Worm (Caenorhabditis elegans) whole organism, young adult: ENCODE results near the gene prmt-1.
"Not testable (repeated sequence)": the region's sequence is repeated elsewhere in the genome, so short reads cannot be mapped to it uniquely, and the experiment has no call there.

Source experiments
- B0035.1 ChIP-seq: sonication (generic microtip); optimal IDR thresholded peaks from 2 replicates; lab custom pipeline; 2016; ENCODE audit warnings: missing genetic modification characterization, mild to moderate bottlenecking, missing compliant biosample characterization, missing genotype, missing genetic modification reagents
- C17E4.6 ChIP-seq: fragments of 200-800 bp; sonication (Bioruptor generic); IDR thresholded peaks from 2 replicates; pipeline ENCODE4 v1.3.6; 2022; ENCODE audit warnings: missing genetic modification reagents, missing genetic modification characterization, missing compliant biosample characterization
- F22D6.2 ChIP-seq: sonication (generic microtip); optimal IDR thresholded peaks from 2 replicates; lab custom pipeline; 2016; ENCODE audit warnings: mild to moderate bottlenecking, missing genetic modification characterization, missing compliant biosample characterization
- F23B12.7 ChIP-seq: sonication (generic microtip); optimal IDR thresholded peaks from 2 replicates; lab custom pipeline; 2017; ENCODE audit warnings: missing genetic modification characterization, mild to moderate bottlenecking, missing compliant biosample characterization, antibody characterized with exemption, moderate library complexity; ENCODE audit not compliant: insufficient read depth
- F37B4.10 ChIP-seq: fragments of 200-800 bp; sonication (Bioruptor generic); IDR thresholded peaks from 2 replicates; pipeline ENCODE4 v1.3.6; 2022; ENCODE audit warnings: missing genetic modification characterization, missing compliant biosample characterization
- F49E8.2 ChIP-seq: sonication (generic microtip); optimal IDR thresholded peaks from 3 replicates; lab custom pipeline; 2017; ENCODE audit warnings: missing genetic modification characterization, mild to moderate bottlenecking, missing compliant biosample characterization, antibody characterized with exemption, moderate library complexity; ENCODE audit not compliant: insufficient read depth
- Y67H2A.10 ChIP-seq: fragments of 200-800 bp; sonication (Bioruptor generic); conservative IDR thresholded peaks from 2 replicates; pipeline ENCODE4 v1.3.6; 2022; ENCODE audit warnings: missing genetic modification reagents, missing genetic modification characterization, missing compliant biosample characterization
- atf-7 ChIP-seq: sonication (generic microtip); optimal IDR thresholded peaks from 2 replicates; lab custom pipeline; 2017; ENCODE audit warnings: mild to moderate bottlenecking, missing genetic modification characterization, missing compliant biosample characterization
- attf-6 ChIP-seq: fragments of 200-800 bp; sonication (Bioruptor generic); IDR thresholded peaks from 2 replicates; pipeline ENCODE4 v1.3.6; 2022; ENCODE audit warnings: missing genetic modification reagents, missing genetic modification characterization, missing compliant biosample characterization
- ceh-27 ChIP-seq: fragments of 200-800 bp; sonication (Bioruptor generic); optimal IDR thresholded peaks from 2 replicates; lab custom pipeline; 2018; ENCODE audit warnings: mild to moderate bottlenecking, missing genetic modification characterization, moderate library complexity, missing compliant biosample characterization
- ceh-40 ChIP-seq: fragments of 200-800 bp; sonication (Bioruptor generic); IDR thresholded peaks from 2 replicates; pipeline ENCODE4 v1.3.6; 2022; ENCODE audit warnings: missing genetic modification characterization, missing compliant biosample characterization
- ceh-79 ChIP-seq: sonication (generic microtip); optimal IDR thresholded peaks from 2 replicates; lab custom pipeline; 2017; ENCODE audit warnings: mild to moderate bottlenecking, missing genetic modification characterization, missing compliant biosample characterization
- dpff-1 ChIP-seq: sonication (generic microtip); optimal IDR thresholded peaks from 2 replicates; lab custom pipeline; 2017; ENCODE audit warnings: mild to moderate bottlenecking, missing genetic modification characterization, missing compliant biosample characterization
- dpl-1 ChIP-seq: fragments of 150-350 bp; optimal IDR thresholded peaks from 2 replicates; lab custom pipeline; 2014; ENCODE audit warnings: missing biosample characterization, missing genetic modification reagents, missing genetic modification characterization
- efl-1 ChIP-seq: fragments of 150-350 bp; optimal IDR thresholded peaks from 2 replicates; lab custom pipeline; 2014; ENCODE audit warnings: missing biosample characterization, missing genetic modification reagents, missing genetic modification characterization
- egl-18 ChIP-seq: fragments of 200-800 bp; sonication (Bioruptor generic); IDR thresholded peaks from 2 replicates; pipeline ENCODE4 v1.3.6; 2022; ENCODE audit warnings: missing genetic modification reagents, missing genetic modification characterization, missing compliant biosample characterization
- ets-4 ChIP-seq: fragments of 200-800 bp; sonication (Bioruptor generic); optimal IDR thresholded peaks from 2 replicates; lab custom pipeline; 2018; ENCODE audit warnings: mild to moderate bottlenecking, missing genetic modification characterization, missing compliant biosample characterization
- fkh-3 ChIP-seq: sonication (generic microtip); optimal IDR thresholded peaks from 2 replicates; lab custom pipeline; 2016; ENCODE audit warnings: mild to moderate bottlenecking, missing genetic modification characterization, missing compliant biosample characterization
- him-1 ChIP-seq: sonication (generic microtip); optimal IDR thresholded peaks from 2 replicates; lab custom pipeline; 2016; ENCODE audit warnings: missing genotype, missing genetic modification reagents, missing genetic modification characterization, missing compliant biosample characterization
- hmg-1.2 ChIP-seq: fragments of 200-800 bp; sonication (Bioruptor generic); IDR thresholded peaks from 2 replicates; pipeline ENCODE4 v1.3.6; 2022; ENCODE audit warnings: missing genetic modification reagents, missing genetic modification characterization, missing compliant biosample characterization
- lin-26 ChIP-seq: fragments of 200-800 bp; sonication (Bioruptor generic); IDR thresholded peaks from 2 replicates; pipeline ENCODE4 v1.3.6; 2022; ENCODE audit warnings: missing genetic modification reagents, missing genetic modification characterization, missing compliant biosample characterization
- lir-1 ChIP-seq: fragments of 200-800 bp; sonication (Bioruptor generic); conservative IDR thresholded peaks from 2 replicates; pipeline ENCODE4 v1.3.6; 2022; ENCODE audit warnings: missing genetic modification reagents, missing genetic modification characterization, missing compliant biosample characterization
- madf-3 ChIP-seq: fragments of 200-800 bp; sonication (Bioruptor generic); IDR thresholded peaks from 2 replicates; pipeline ENCODE4 v1.3.6; 2022; ENCODE audit warnings: missing genetic modification reagents, missing genetic modification characterization, missing compliant biosample characterization
- madf-6 ChIP-seq: fragments of 200-800 bp; sonication (Bioruptor generic); IDR thresholded peaks from 2 replicates; pipeline ENCODE4 v1.3.6; 2022; ENCODE audit warnings: missing genetic modification reagents, missing genetic modification characterization, missing compliant biosample characterization
- mes-4 ChIP-seq: sonication (generic microtip); optimal IDR thresholded peaks from 2 replicates; lab custom pipeline; 2016; ENCODE audit warnings: missing genotype, missing genetic modification characterization, missing compliant biosample characterization
- mxl-1 ChIP-seq: sonication (generic microtip); optimal IDR thresholded peaks from 2 replicates; lab custom pipeline; 2016; ENCODE audit warnings: missing genetic modification characterization, missing compliant biosample characterization
- nhr-120 ChIP-seq: fragments of 200-800 bp; sonication (Bioruptor generic); IDR thresholded peaks from 2 replicates; pipeline ENCODE4 v1.3.6; 2022; ENCODE audit warnings: missing genetic modification characterization, missing compliant biosample characterization
- nhr-80 ChIP-seq: sonication (generic microtip); optimal IDR thresholded peaks from 2 replicates; lab custom pipeline; 2016; ENCODE audit warnings: missing genetic modification characterization, missing compliant biosample characterization
- rec-8 ChIP-seq, 2 experiments: sonication (generic microtip); optimal IDR thresholded peaks; 2 replicates each; lab custom pipeline; 2016; ENCODE audit warnings: mild to moderate bottlenecking in 2 of 2, missing genetic modification characterization in 2 of 2, missing genetic modification reagents in 2 of 2, missing genotype in 2 of 2, missing biosample characterization in 1 of 2, missing compliant biosample characterization in 1 of 2, moderate library complexity in 1 of 2
- sdz-38 ChIP-seq: sonication (generic microtip); optimal IDR thresholded peaks from 2 replicates; lab custom pipeline; 2016; ENCODE audit warnings: missing genotype, missing genetic modification characterization, missing compliant biosample characterization
- snpc-1.1 ChIP-seq: sonication (generic microtip); optimal IDR thresholded peaks from 2 replicates; lab custom pipeline; 2017; ENCODE audit warnings: missing genetic modification characterization, mild to moderate bottlenecking, missing compliant biosample characterization, antibody characterized with exemption, moderate library complexity, missing genotype, missing genetic modification reagents; ENCODE audit not compliant: insufficient read depth
- snpc-1.3 ChIP-seq: sonication (generic microtip); optimal IDR thresholded peaks from 2 replicates; lab custom pipeline; 2017; ENCODE audit warnings: missing genetic modification characterization, mild to moderate bottlenecking, missing compliant biosample characterization, antibody characterized with exemption, moderate library complexity, missing genotype, missing genetic modification reagents; ENCODE audit not compliant: insufficient read depth
- snpc-3.4 ChIP-seq: sonication (generic microtip); optimal IDR thresholded peaks from 2 replicates; lab custom pipeline; 2017; ENCODE audit warnings: missing genetic modification characterization, mild to moderate bottlenecking, missing compliant biosample characterization, antibody characterized with exemption, moderate library complexity, missing genotype, missing genetic modification reagents
- tbp1 ChIP-seq: fragments of 200-800 bp; sonication (Bioruptor generic); optimal IDR thresholded peaks from 2 replicates; lab custom pipeline; 2018; ENCODE audit warnings: mild to moderate bottlenecking, missing genetic modification characterization, missing compliant biosample characterization
- unc-130 ChIP-seq: sonication (generic microtip); optimal IDR thresholded peaks from 2 replicates; lab custom pipeline; 2016; ENCODE audit warnings: missing genetic modification reagents, missing genetic modification characterization, missing compliant biosample characterization
- ztf-18 ChIP-seq: sonication (generic microtip); optimal IDR thresholded peaks from 2 replicates; lab custom pipeline; 2016; ENCODE audit warnings: missing genotype, mild to moderate bottlenecking, missing genetic modification characterization, missing compliant biosample characterization
- ztf-26 ChIP-seq: sonication (generic microtip); optimal IDR thresholded peaks from 2 replicates; lab custom pipeline; 2017; ENCODE audit warnings: missing genetic modification characterization, missing compliant biosample characterization

Gene prmt-1

DNA sequence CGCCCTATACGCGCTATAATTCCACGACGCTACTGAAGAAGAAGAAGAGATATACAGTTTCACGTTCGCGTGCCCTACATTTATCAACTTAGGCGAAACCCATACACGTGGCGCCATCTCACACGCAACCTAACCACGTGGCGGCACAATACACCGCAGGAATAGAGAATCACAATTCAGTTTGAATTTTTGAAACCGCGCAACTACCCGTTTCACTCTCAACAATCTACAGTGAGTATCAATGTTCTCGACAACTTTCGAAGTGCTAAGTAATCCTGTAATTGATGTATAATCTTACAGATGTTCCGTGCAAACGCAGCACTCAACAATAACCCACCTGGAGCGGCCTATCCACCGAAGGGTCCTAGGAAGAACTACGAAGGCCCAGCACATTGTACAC is 36.3 kb upstream of the prmt-1 start, which contains the start of gene ZC15.1:
TSS of gene ZC15.1 (plus strand) at position 301 of the 400 bp plus-strand sequence.
- TF ChIP-seq sdz-38 (tag; lab: Kevin White, UChicago): no peak

DNA sequence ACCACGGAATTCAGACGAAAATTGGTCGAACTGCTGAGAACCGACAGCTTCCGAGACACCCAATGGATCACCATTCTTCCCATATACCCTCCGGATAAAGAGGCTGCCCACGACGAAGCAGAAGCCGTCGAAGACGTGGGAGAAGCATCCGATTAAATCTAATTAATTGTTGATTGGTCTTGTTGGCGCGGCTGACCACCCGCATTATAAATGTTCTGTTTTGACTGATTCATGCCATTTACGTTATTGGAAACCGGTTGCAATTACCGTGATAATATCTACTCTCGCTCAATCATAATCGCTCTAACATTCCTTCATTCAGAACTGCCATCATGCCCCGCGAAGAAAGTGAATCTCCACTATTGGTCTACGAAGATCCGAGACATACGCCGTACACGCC is 33.8 kb upstream of the prmt-1 start, which contains the start of gene ZC15.3:
TSS of gene ZC15.3 (plus strand) at position 301 of the 400 bp plus-strand sequence.
- not testable (repeated sequence) for TF ChIP-seq atf-7 (tag; lab: Kevin White, UChicago); F49E8.2 (tag; lab: Kevin White, UChicago); madf-3

DNA sequence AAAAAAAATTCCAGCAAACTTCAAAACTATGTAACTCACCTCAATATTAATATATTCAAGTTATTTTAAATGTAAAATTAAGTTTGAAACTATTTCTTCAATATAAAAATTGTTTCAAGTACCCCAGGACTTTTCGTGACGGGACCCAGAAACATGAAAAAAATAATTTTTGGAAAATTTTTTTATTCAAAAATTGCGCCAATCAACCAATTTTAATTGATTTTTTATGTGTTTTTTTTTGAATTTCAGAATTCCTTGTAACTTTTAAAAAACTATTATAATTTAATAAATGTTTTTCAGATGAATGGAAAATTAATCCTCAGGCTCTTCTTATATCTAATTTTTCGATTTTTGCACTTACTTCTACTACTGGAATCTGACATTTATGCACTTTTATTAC is 28.1 kb upstream of the prmt-1 start, which contains the start of gene ZC15.5:
TSS of gene ZC15.5 (plus strand) at position 301 of the 400 bp plus-strand sequence.
- TF ChIP-seq Y67H2A.10 (GFP tag; lab: Robert Waterston, UW) (no peak), ets-4 (GFP tag; lab: Kevin White, UChicago) (no peak), tbp1 (GFP tag; lab: Kevin White, UChicago) (no peak), B0035.1 (tag; lab: Kevin White, UChicago) (no peak), lin-26 (GFP tag; lab: Robert Waterston, UW) (no peak), attf-6 (GFP tag; lab: Robert Waterston, UW) (no peak), ztf-18 (tag; lab: Kevin White, UChicago) (no peak), ceh-79 (tag; lab: Kevin White, UChicago) (no peak), ceh-27 (GFP tag; lab: Kevin White, UChicago) (no peak), ceh-40 (GFP tag; lab: Robert Waterston, UW) (no peak), F23B12.7 (tag; lab: Kevin White, UChicago) (no peak)

DNA sequence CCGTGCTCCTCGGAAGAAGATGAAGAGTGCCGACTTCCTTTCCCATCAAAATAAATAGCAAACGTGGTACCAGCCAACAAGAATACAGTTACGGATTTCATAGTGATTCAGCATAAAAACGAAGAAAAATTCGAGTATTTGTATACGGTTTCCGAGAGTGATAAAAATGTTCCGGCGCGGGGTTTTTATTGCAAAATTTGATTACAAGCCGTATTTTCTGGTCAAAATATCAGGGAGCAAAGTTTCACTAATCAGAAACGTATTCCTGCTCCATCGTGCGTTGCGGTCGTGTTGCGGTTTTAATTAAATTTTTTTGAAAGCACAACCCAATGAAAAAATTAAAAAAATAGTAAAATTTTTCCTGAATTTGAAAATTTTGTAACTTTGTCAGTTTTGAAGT is 24.9 kb upstream of the prmt-1 start, which contains the start of gene clec-261:
TSS of gene clec-261 (minus strand) at position 101 of the 400 bp plus-strand sequence.
- TF ChIP-seq sdz-38 (tag; lab: Kevin White, UChicago): no peak
- TF ChIP-seq fkh-3 (tag; lab: Kevin White, UChicago): no peak
- TF ChIP-seq egl-18 (GFP tag; lab: Robert Waterston, UW): no peak
- no peak for TF ChIP-seq madf-6
- TF ChIP-seq him-1 (tag; lab: Kevin White, UChicago): no peak
- TF ChIP-seq rec-8 (tag; optimal IDR thresholded peaks at IDR 0.05; lab: Kevin White, UChicago): no peak
- no peak for TF ChIP-seq mes-4
- TF ChIP-seq F37B4.10: no peak

DNA sequence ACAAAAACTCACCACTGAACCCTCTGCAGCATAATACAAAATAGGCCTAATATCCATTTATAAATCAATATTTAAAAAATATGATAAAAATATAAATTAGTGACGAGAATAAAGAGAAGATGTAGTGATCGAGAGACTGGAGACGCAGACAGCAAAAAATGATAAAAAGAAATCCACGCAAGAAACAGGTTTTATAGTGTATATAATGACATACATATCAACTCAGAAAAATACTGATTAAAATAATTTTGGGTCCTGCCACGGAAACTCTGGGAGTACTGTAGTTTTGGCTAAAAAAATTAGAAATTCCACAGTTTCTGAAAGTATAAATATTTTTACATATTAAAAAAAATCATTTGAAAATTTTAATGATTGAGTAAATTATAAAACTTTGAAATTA is 19.8 kb upstream of the prmt-1 start, which contains the start of gene mlt-4:
TSS of gene mlt-4 (minus strand) at position 101 of the 400 bp plus-strand sequence.
- TF ChIP-seq snpc-3.4: no peak
- TF ChIP-seq dpl-1 (GFP tag; lab: Kevin White, UChicago): no peak
- TF ChIP-seq, all 124 proteins: peak for 0

DNA sequence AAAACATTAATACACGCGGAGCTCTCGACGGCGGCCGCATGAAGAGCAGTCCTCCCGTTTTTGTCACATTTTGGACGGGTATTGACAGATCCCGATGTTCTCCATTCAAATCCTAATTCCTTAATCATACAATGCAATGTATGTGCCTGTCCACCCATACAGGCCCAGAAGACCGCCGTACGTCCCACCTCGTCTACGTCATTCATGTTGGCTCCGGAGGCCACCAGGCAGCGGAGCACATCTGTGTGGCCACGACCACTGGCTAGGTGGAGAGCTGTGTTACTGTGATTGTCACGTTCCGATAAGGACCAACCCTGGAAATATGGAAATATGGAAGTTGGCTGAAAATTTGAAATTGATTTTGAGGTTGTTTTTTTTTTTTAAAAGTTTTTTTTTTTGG is 13.3 kb upstream of the prmt-1 start:
- no peak for TF ChIP-seq nhr-80
- TF ChIP-seq nhr-120 (GFP tag; lab: Robert Waterston, UW): 0 out of 2 replicates have a peak, but pooled peaks have one; percentile 60

DNA sequence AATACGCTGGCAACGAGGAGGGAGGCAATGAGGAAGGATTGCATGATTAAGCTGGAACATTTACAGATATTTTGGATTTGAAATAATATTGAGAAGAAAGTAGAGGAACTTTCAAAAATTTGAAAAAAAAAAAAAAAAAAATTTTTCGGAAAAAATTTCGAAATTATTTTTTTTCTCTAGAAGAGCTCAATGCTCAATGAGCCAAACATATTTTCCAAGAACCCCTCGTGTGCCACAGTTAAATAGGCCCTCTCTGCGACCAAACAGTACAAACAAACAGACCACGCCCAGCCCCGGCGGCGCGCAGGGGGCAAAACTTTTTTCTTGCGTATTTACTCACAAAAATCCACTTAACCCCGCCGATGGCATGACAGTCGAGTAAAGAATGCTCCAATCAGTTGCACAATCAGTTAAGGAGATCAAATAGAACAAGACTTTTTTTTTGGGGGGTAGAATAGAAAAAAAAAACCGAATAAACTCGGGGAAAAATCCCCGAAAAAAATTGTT is 10.4 kb upstream of the prmt-1 start, which contains the start of gene pqn-94:
TSS of gene pqn-94 (minus strand) at position 51 of the 507 bp plus-strand sequence.
- no peak for TF ChIP-seq fkh-3 (tag; lab: Kevin White, UChicago)
- TF ChIP-seq F22D6.2 (tag; lab: Kevin White, UChicago): no peak
- TF ChIP-seq hmg-1.2: no peak
- TF ChIP-seq ztf-26 (tag; lab: Kevin White, UChicago): no peak
- no peak for TF ChIP-seq snpc-1.1
- no peak for TF ChIP-seq dpff-1 (tag; lab: Kevin White, UChicago)
- TF ChIP-seq efl-1: no peak
- no peak for TF ChIP-seq F37B4.10
- TF ChIP-seq snpc-1.3 (tag; lab: Kevin White, UChicago): no peak
- TF ChIP-seq lir-1: no peak
- TF ChIP-seq unc-130 (GFP tag; lab: Kevin White, UChicago): no peak
- TF ChIP-seq C17E4.6 (GFP tag; lab: Robert Waterston, UW): no peak
- TF ChIP-seq mxl-1 (tag; lab: Kevin White, UChicago): no peak
